Fruit fly (Drosophila melanogaster) S2 (cell line): ENCODE results near the gene Pfdn5.

Source experiments
- CG8478 ChIP-seq: fragments of >200 bp; optimal IDR thresholded peaks from 2 replicates; lab custom pipeline; 2018
- CTCF ChIP-seq, 2 experiments: fragments of >200 bp; optimal IDR thresholded peaks; 2 replicates each; lab custom pipeline; 2018

dm6 chr3R:22468829-22469487, 17.9 kb upstream of the Pfdn5 start:
- TF ChIP-seq CTCF (optimal IDR thresholded peaks at IDR 0.05; lab: Kevin White, UChicago) (no peak), CG8478 (lab: Kevin White, UChicago) (no peak)
